Worm (Caenorhabditis elegans): ENCODE data around the gene ham-2.

ce11 chrX:4513657-4514143 lies 40.8 kb upstream of the ham-2 start, which contains the start of gene spr-3:
- TF ChIP-seq unc-42 (tag; optimal IDR thresholded peaks at IDR 0.05) (no peak), ahr-1 (tag; optimal IDR thresholded peaks at IDR 0.05) (no peak), pha-4 (tag; optimal IDR thresholded peaks at IDR 0.05) (no peak), ama-1 (optimal IDR thresholded peaks at IDR 0.05) (no peak), pqm-1 (tag; optimal IDR thresholded peaks at IDR 0.05) (no peak), ceh-45 (GFP tag; IDR thresholded peaks at IDR 0.05) (no peak), ceh-19 (GFP tag; optimal IDR thresholded peaks at IDR 0.05) (no peak), dmd-4 (tag; optimal IDR thresholded peaks at IDR 0.05; ENCODE audit: borderline replicate concordance) (no peak), dve-1 (tag; optimal IDR thresholded peaks at IDR 0.05) (no peak), unc-86 (tag; optimal IDR thresholded peaks at IDR 0.05) (no peak), sox-4 (tag; optimal IDR thresholded peaks at IDR 0.05) (no peak), unc-55 (GFP tag; optimal IDR thresholded peaks at IDR 0.05) (no peak)
